Worm (Caenorhabditis elegans): ENCODE measurements around the gene srh-207.

ce11 chrV:18444118-18444517 is 34.1 kb upstream of the srh-207 start, which contains the start of gene ZK228.1:
- TF ChIP-seq skn-1 (tag; optimal IDR thresholded peaks at IDR 0.05) (no peak), ztf-11 (tag; optimal IDR thresholded peaks at IDR 0.05) (no peak), elt-3 (tag; optimal IDR thresholded peaks at IDR 0.05) (no peak)

All from whole organism, L3 larva.